Fruit fly (Drosophila melanogaster) whole organism, wandering third instar larva: ENCODE measurements around the gene BigH1.

Experiments used
- Abd-B ChIP-seq: fragments of >200 bp; optimal IDR thresholded peaks from 2 replicates; lab custom pipeline; 2017; ENCODE audit warnings: missing biosample characterization, missing genetic modification characterization
- CG9705 ChIP-seq: fragments of 200-800 bp; sonication (Bioruptor generic); optimal IDR thresholded peaks from 2 replicates; lab custom pipeline; 2018; ENCODE audit warnings: missing biosample characterization, mild to moderate bottlenecking, missing genetic modification characterization
- Dfd ChIP-seq: fragments of >200 bp; optimal IDR thresholded peaks from 2 replicates; lab custom pipeline; 2017; ENCODE audit warnings: missing biosample characterization, missing genetic modification characterization
- Dif ChIP-seq: fragments of 200-275, 200-300 bp; sonication (Bioruptor generic); optimal IDR thresholded peaks from 2 replicates; lab custom pipeline; 2018; ENCODE audit warnings: missing biosample characterization, missing genetic modification characterization; ENCODE audit not compliant: partially characterized antibody
- Mio ChIP-seq: sonication (Bioruptor generic); optimal IDR thresholded peaks from 2 replicates; lab custom pipeline; 2016; ENCODE audit warnings: missing biosample characterization, missing genetic modification characterization
- Myc ChIP-seq: fragments of >200 bp; optimal IDR thresholded peaks from 2 replicates; lab custom pipeline; 2017
- Sp1 ChIP-seq: fragments of 200-800 bp; sonication (Bioruptor generic); optimal IDR thresholded peaks from 3 replicates; lab custom pipeline; 2019; ENCODE audit warnings: missing biosample characterization, mild to moderate bottlenecking, missing genetic modification characterization, moderate library complexity
- Vsx2 ChIP-seq: fragments of 200-300, 225-300 bp; sonication (Bioruptor generic); optimal IDR thresholded peaks from 2 replicates; lab custom pipeline; 2018; ENCODE audit warnings: missing biosample characterization, missing genetic modification characterization; ENCODE audit not compliant: partially characterized antibody
- h ChIP-seq: fragments of 200-800 bp; sonication (Bioruptor generic); optimal IDR thresholded peaks from 3 replicates; lab custom pipeline; 2016; ENCODE audit warnings: missing biosample characterization, mild to moderate bottlenecking, missing genetic modification characterization
- lola ChIP-seq: fragments of >200 bp; optimal IDR thresholded peaks from 2 replicates; lab custom pipeline; 2017; ENCODE audit warnings: missing biosample characterization, missing genetic modification characterization
- psq ChIP-seq: fragments of 200-800 bp; sonication (Bioruptor generic); optimal IDR thresholded peaks from 3 replicates; lab custom pipeline; 2017; ENCODE audit warnings: missing biosample characterization, mild to moderate bottlenecking, missing genetic modification characterization, moderate library complexity
- rgr ChIP-seq: fragments of 200-800 bp; sonication (Bioruptor generic); optimal IDR thresholded peaks from 3 replicates; lab custom pipeline; 2016; ENCODE audit warnings: missing biosample characterization, mild to moderate bottlenecking, missing genetic modification characterization
- usp ChIP-seq: fragments of >200 bp; optimal IDR thresholded peaks from 2 replicates; lab custom pipeline; 2017; ENCODE audit warnings: missing biosample characterization, missing genetic modification characterization

DNA sequence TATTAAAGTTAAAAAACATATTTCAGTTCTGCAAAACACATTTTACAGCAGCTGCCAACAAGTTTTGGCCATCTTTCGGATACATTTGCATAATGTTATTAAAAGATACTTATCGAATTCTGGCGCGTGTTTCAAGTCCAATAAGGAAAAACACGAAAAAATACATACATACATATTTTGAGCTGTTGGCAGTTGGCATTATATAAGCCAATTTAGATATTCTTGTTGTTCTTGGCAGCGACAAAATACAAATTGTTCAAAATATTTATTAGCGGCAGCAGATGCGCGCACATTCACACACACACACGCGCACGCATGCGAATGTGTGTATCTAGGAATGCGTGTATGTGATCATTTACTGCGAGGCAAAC is 50.5 kb downstream of the BigH1 start:
- TF ChIP-seq psq (GFP tag; lab: Kevin White, UChicago) = no peak
- TF ChIP-seq CG9705 (GFP tag; lab: Kevin White, UChicago) = no peak
- TF ChIP-seq Abd-B (GFP tag; lab: Kevin White, UChicago) = no peak
- no peak for TF ChIP-seq h (GFP tag; lab: Kevin White, UChicago)
- TF ChIP-seq Mio (GFP tag; lab: Kevin White, UChicago) = no peak
- TF ChIP-seq Myc (lab: Kevin White, UChicago) = no peak
- no peak for TF ChIP-seq Dfd (GFP tag; lab: Kevin White, UChicago)
- no peak for TF ChIP-seq lola
- TF ChIP-seq usp (GFP tag; lab: Kevin White, UChicago) = no peak
- no peak for TF ChIP-seq Sp1
- TF ChIP-seq rgr (GFP tag; lab: Kevin White, UChicago) = no peak
- TF ChIP-seq Dif (GFP tag; lab: Kevin White, UChicago) = no peak
- TF ChIP-seq Vsx2 (GFP tag; lab: Kevin White, UChicago) = no peak
